Worm (Caenorhabditis elegans): ENCODE measurements around the gene T04A8.8.

The T04A8.8 gene

DNA sequence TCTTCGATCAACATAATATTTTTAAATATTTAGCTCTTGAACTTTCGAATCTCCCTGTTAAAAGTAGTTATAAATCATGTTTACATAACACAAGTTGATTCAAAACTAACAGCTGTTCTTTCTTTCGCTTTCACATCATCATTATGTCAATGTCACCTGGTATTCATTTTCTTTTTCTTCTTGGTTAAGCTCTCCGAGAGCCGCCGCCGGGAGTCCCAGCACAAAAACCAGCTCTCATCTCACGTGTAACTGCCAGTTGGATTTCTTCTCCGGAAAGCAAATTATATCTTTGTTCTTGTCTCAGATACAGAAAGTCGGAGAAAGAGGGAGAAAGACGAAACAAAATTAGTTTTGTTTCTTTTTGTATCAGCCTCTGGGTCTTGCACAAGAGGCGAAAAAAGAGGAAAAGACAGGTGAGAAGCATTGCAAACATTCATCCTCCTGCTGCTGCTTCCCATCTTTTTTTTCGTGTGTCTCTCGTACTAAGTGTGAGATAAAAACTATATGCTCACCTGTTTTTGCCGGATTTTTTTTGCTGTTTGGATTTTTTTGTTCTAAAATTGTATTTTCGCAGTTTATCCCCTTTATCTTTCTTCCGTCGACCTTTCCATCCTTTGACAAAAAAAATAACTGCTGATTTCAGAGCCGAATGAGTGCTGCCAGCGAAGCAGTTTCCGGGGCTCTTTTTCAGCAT is 37.6 kb downstream of the T04A8.8 start, which contains the start of gene F17C8.3:
TSS of gene F17C8.3 (plus strand) at position 644 of the 694 bp plus-strand sequence.
- TF ChIP-seq spr-3 (GFP tag; optimal IDR thresholded peaks at IDR 0.05) (no peak), hlh-11 (tag; optimal IDR thresholded peaks at IDR 0.05) (peak; percentile 69), nhr-11 (tag; optimal IDR thresholded peaks at IDR 0.05) (peak; percentile 45), mes-2 (tag; optimal IDR thresholded peaks at IDR 0.05; ENCODE audit: poor library complexity, severe bottlenecking) (no peak), lsy-2 (tag; optimal IDR thresholded peaks at IDR 0.05) (peak in 1 of 2 experiments; percentile 29), unc-62 (GFP tag; optimal IDR thresholded peaks at IDR 0.05 in 1 of 2) (peak in 1 of 2 experiments; percentile 93), unc-62 (tag; optimal IDR thresholded peaks at IDR 0.05) (no peak), snpc-4 (tag; optimal IDR thresholded peaks at IDR 0.05) (no peak), fos-1 (tag; optimal IDR thresholded peaks at IDR 0.05) (no peak), zfp-3 (GFP tag; conservative IDR thresholded peaks at IDR 0.05) (no peak), daf-16 (GFP tag; optimal IDR thresholded peaks at IDR 0.05) (peak in 1 of 2 experiments; percentile 87), daf-16 (tag; optimal IDR thresholded peaks at IDR 0.05) (no peak), Y105C5A.15 (GFP tag; IDR thresholded peaks at IDR 0.05) (no peak), tra-1 (GFP tag; IDR thresholded peaks at IDR 0.05) (0 out of 2 replicates have a peak, but pooled peaks have one; percentile 63)

DNA sequence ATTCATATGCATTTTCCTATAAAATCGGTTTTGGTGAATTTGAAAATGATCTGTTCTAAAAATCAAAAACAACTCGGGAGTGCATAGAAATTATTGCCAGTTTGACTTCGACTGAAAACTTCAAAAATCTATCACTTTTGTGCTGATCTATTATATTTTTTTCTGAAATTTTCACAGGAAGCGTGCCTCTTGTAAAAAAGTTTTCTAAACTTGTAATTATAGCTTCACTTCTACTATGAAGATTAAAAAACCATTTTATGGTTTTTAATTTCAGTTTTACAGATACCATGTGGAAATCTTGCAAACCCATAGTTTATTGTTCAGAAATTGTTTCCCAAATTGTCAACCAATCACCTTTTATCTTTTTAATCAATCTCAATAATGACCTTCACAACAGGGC is 40.3 kb downstream of the T04A8.8 start, which contains the start of gene F17C8.9:
TSS of gene F17C8.9 (plus strand) at position 301 of the 400 bp plus-strand sequence.
- TF ChIP-seq zag-1 (tag; optimal IDR thresholded peaks at IDR 0.05) (no peak), lin-15B (tag; optimal IDR thresholded peaks at IDR 0.05) (no peak), rbr-2 (tag; optimal IDR thresholded peaks at IDR 0.05) (no peak), Y105C5A.15 (GFP tag; IDR thresholded peaks at IDR 0.05) (no peak), hlh-11 (tag; optimal IDR thresholded peaks at IDR 0.05) (no peak), egl-43 (GFP tag; IDR thresholded peaks at IDR 0.05) (no peak), lsy-2 (tag; optimal IDR thresholded peaks at IDR 0.05) (no peak), cey-2 (tag; optimal IDR thresholded peaks at IDR 0.05; ENCODE audit: borderline replicate concordance, insufficient read depth) (no peak), snpc-4 (tag; optimal IDR thresholded peaks at IDR 0.05) (no peak), madf-5 (GFP tag; IDR thresholded peaks at IDR 0.05) (no peak), lin-38 (GFP tag; IDR thresholded peaks at IDR 0.05) (no peak), dmd-9 (GFP tag; IDR thresholded peaks at IDR 0.05) (no peak), daf-12 (tag; optimal IDR thresholded peaks at IDR 0.05) (no peak), zip-2 (tag; optimal IDR thresholded peaks at IDR 0.05) (no peak), nhr-10 (tag; optimal IDR thresholded peaks at IDR 0.05) (no peak), dmd-6 (GFP tag; IDR thresholded peaks at IDR 0.05) (no peak)

DNA sequence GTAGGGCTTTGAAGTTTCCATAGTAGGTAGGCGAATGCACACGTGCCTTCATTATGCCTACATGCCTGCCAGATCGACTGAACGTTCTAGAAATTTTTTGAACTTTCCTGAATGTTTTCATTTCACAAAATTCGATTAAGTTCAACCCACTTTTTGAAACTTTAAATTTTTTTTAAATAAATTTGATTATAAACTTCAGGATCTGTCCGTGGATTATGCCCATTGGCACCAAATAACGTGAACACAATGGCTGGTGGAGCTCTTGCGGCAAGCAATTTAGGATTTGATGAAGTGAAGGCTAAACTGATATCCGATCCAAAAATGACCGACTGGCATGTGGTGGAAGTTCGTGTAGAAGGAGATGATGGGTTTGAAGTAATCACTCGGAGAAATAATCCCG is 41.6 kb downstream of the T04A8.8 start, which contains the start of gene F17C8.7:
TSS of gene F17C8.7 (plus strand) at position 301 of the 400 bp plus-strand sequence.
- no peak for TF ChIP-seq madf-5 (GFP tag; IDR thresholded peaks at IDR 0.05)

DNA sequence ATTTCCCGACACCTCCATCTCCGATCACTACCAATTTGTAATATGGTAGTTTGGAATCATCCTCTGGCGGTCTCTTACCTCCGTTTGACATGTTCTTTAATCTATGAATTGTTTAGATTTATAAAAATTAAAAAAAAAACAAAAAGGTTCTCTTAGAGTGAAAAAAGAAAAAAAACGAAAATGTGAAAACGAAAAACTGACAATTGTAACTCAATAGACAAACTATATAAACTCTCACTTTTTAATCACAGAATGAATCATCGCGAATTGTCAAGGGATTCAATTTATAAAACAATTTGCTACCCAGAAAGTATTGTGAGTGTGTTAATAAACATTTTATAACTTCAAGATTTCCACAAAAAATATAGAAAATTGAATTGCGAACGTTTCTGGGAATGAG is 46.2 kb downstream of the T04A8.8 start, which contains the start of gene ras-2:
TSS of gene ras-2 (minus strand) at position 101 of the 400 bp plus-strand sequence.
- no peak for TF ChIP-seq dmd-9 (GFP tag; IDR thresholded peaks at IDR 0.05)
- TF ChIP-seq tra-1 (GFP tag; IDR thresholded peaks at IDR 0.05), result no peak
- TF ChIP-seq T20F7.1 (GFP tag; optimal IDR thresholded peaks at IDR 0.05), result no peak
- TF ChIP-seq F37D6.2 (tag; optimal IDR thresholded peaks at IDR 0.05), result no peak
- TF ChIP-seq ceh-62 (tag; optimal IDR thresholded peaks at IDR 0.05), result no peak
- no peak for TF ChIP-seq mep-1 (tag; optimal IDR thresholded peaks at IDR 0.05)
- TF ChIP-seq Y48G9A.11 (GFP tag; IDR thresholded peaks at IDR 0.05), result no peak
- TF ChIP-seq cey-2 (tag; optimal IDR thresholded peaks at IDR 0.05; ENCODE audit: borderline replicate concordance, insufficient read depth), result no peak
- TF ChIP-seq ztf-11 (tag; optimal IDR thresholded peaks at IDR 0.05), result no peak
- no peak for TF ChIP-seq dmd-8 (GFP tag; IDR thresholded peaks at IDR 0.05)
- no peak for TF ChIP-seq madf-9 (GFP tag; conservative IDR thresholded peaks at IDR 0.05)
- no peak for TF ChIP-seq nhr-48 (tag; optimal IDR thresholded peaks at IDR 0.05)
- no peak for TF ChIP-seq fkh-10 (GFP tag; optimal IDR thresholded peaks at IDR 0.05)
- TF ChIP-seq nhr-42 (GFP tag; IDR thresholded peaks at IDR 0.05), result no peak
- TF ChIP-seq hmg-1.1 (GFP tag; IDR thresholded peaks at IDR 0.05), result no peak
- TF ChIP-seq attf-4 (tag; optimal IDR thresholded peaks at IDR 0.05), result no peak
- no peak for TF ChIP-seq php-3 (GFP tag; IDR thresholded peaks at IDR 0.05)
